Worm (Caenorhabditis elegans) whole organism, young adult: ENCODE measurements around the gene glb-10.

Source experiments
- C06A6.2 ChIP-seq: fragments of 200-800 bp; sonication (Bioruptor generic); conservative IDR thresholded peaks from 2 replicates; pipeline ENCODE4 v1.3.6; 2022; ENCODE audit warnings: missing genetic modification characterization, missing compliant biosample characterization
- C17E4.6 ChIP-seq: fragments of 200-800 bp; sonication (Bioruptor generic); IDR thresholded peaks from 2 replicates; pipeline ENCODE4 v1.3.6; 2022; ENCODE audit warnings: missing genetic modification reagents, missing genetic modification characterization, missing compliant biosample characterization
- D2030.7 ChIP-seq: fragments of 200-800 bp; sonication (Bioruptor generic); IDR thresholded peaks from 2 replicates; pipeline ENCODE4 v1.3.6; 2022; ENCODE audit warnings: missing genetic modification reagents, missing genetic modification characterization, missing compliant biosample characterization
- F33H1.4 ChIP-seq: fragments of 200-800 bp; sonication (Bioruptor generic); IDR thresholded peaks from 2 replicates; pipeline ENCODE4 v1.3.6; 2022; ENCODE audit warnings: missing genetic modification reagents, missing genetic modification characterization, missing compliant biosample characterization
- F49E8.2 ChIP-seq: sonication (generic microtip); optimal IDR thresholded peaks from 3 replicates; lab custom pipeline; 2017; ENCODE audit warnings: missing genetic modification characterization, mild to moderate bottlenecking, missing compliant biosample characterization, antibody characterized with exemption, moderate library complexity; ENCODE audit not compliant: insufficient read depth
- F57C9.4 ChIP-seq: sonication (generic microtip); optimal IDR thresholded peaks from 2 replicates; lab custom pipeline; 2017; ENCODE audit warnings: mild to moderate bottlenecking, missing genetic modification characterization, missing compliant biosample characterization
- K12H6.12 ChIP-seq: fragments of 200-800 bp; sonication (Bioruptor generic); optimal IDR thresholded peaks from 2 replicates; lab custom pipeline; 2018; ENCODE audit warnings: mild to moderate bottlenecking, missing genetic modification characterization, missing compliant biosample characterization
- Y53G8AR.9 ChIP-seq: fragments of 200-800 bp; sonication (Bioruptor generic); conservative IDR thresholded peaks from 2 replicates; pipeline ENCODE4 v1.3.6; 2022; ENCODE audit warnings: missing genetic modification reagents, missing genetic modification characterization, missing compliant biosample characterization
- Y95B8A.8 ChIP-seq: fragments of 200-800 bp; sonication (Bioruptor generic); IDR thresholded peaks from 2 replicates; pipeline ENCODE4 v1.3.6; 2022; ENCODE audit warnings: missing genetic modification reagents, missing genetic modification characterization, missing compliant biosample characterization
- aptf-2 ChIP-seq: fragments of 200-800 bp; sonication (Bioruptor generic); conservative IDR thresholded peaks from 2 replicates; pipeline ENCODE4 v1.3.6; 2022; ENCODE audit warnings: missing genetic modification reagents, missing genetic modification characterization, missing compliant biosample characterization
- aptf-3 ChIP-seq: fragments of 200-800 bp; sonication (Bioruptor generic); IDR thresholded peaks from 2 replicates; pipeline ENCODE4 v1.3.6; 2022; ENCODE audit warnings: missing genetic modification characterization, missing compliant biosample characterization
- atf-7 ChIP-seq: sonication (generic microtip); optimal IDR thresholded peaks from 2 replicates; lab custom pipeline; 2017; ENCODE audit warnings: mild to moderate bottlenecking, missing genetic modification characterization, missing compliant biosample characterization
- attf-3 ChIP-seq: fragments of 200-800 bp; sonication (Bioruptor generic); conservative IDR thresholded peaks from 2 replicates; pipeline ENCODE4 v1.3.6; 2022; ENCODE audit warnings: missing genetic modification reagents, missing genetic modification characterization, missing compliant biosample characterization
- attf-6 ChIP-seq: fragments of 200-800 bp; sonication (Bioruptor generic); IDR thresholded peaks from 2 replicates; pipeline ENCODE4 v1.3.6; 2022; ENCODE audit warnings: missing genetic modification reagents, missing genetic modification characterization, missing compliant biosample characterization
- bed-1 ChIP-seq: fragments of 200-800 bp; sonication (Bioruptor generic); IDR thresholded peaks from 2 replicates; pipeline ENCODE4 v1.3.6; 2022; ENCODE audit warnings: missing genetic modification reagents, missing genetic modification characterization, missing compliant biosample characterization
- bed-2 ChIP-seq: fragments of 200-800 bp; sonication (Bioruptor generic); IDR thresholded peaks from 2 replicates; pipeline ENCODE4 v1.3.6; 2022; ENCODE audit warnings: missing genetic modification reagents, missing genetic modification characterization, missing compliant biosample characterization
- cebp-1 ChIP-seq, 2 experiments: fragments of 200-800 bp in 1 of 2; sonication (Bioruptor generic) in 1 of 2; sonication (generic microtip) in 1 of 2; IDR thresholded peaks in 1 of 2; optimal IDR thresholded peaks in 1 of 2; 2 replicates each; pipeline versions ENCODE4 v1.3.6 to Lab custom; 2017 to 2022; ENCODE audit warnings: missing compliant biosample characterization in 2 of 2, missing genetic modification characterization in 2 of 2, mild to moderate bottlenecking in 1 of 2, missing genetic modification reagents in 1 of 2, moderate library complexity in 1 of 2
- cebp-2 ChIP-seq: fragments of 200-800 bp; sonication (Bioruptor generic); IDR thresholded peaks from 2 replicates; pipeline ENCODE4 v1.3.6; 2022; ENCODE audit warnings: missing genetic modification characterization, missing compliant biosample characterization
- ceh-27 ChIP-seq: fragments of 200-800 bp; sonication (Bioruptor generic); optimal IDR thresholded peaks from 2 replicates; lab custom pipeline; 2018; ENCODE audit warnings: mild to moderate bottlenecking, missing genetic modification characterization, moderate library complexity, missing compliant biosample characterization
- ceh-91 ChIP-seq: fragments of 200-800 bp; sonication (Bioruptor generic); IDR thresholded peaks from 2 replicates; pipeline ENCODE4 v1.3.6; 2022; ENCODE audit warnings: missing genetic modification reagents, missing genetic modification characterization, missing compliant biosample characterization
- dpff-1 ChIP-seq: sonication (generic microtip); optimal IDR thresholded peaks from 2 replicates; lab custom pipeline; 2017; ENCODE audit warnings: mild to moderate bottlenecking, missing genetic modification characterization, missing compliant biosample characterization
- him-1 ChIP-seq: sonication (generic microtip); optimal IDR thresholded peaks from 2 replicates; lab custom pipeline; 2016; ENCODE audit warnings: missing genotype, missing genetic modification reagents, missing genetic modification characterization, missing compliant biosample characterization
- hlh-26 ChIP-seq: fragments of 200-800 bp; sonication (Bioruptor generic); conservative IDR thresholded peaks from 2 replicates; pipeline ENCODE4 v1.3.6; 2022; ENCODE audit warnings: missing genetic modification reagents, missing genetic modification characterization, missing compliant biosample characterization
- hrde-1 ChIP-seq: sonication (generic microtip); optimal IDR thresholded peaks from 2 replicates; lab custom pipeline; 2016; ENCODE audit warnings: missing genetic modification characterization, mild to moderate bottlenecking, missing compliant biosample characterization, moderate library complexity, missing genotype, missing genetic modification reagents, borderline replicate concordance
- lag-1 ChIP-seq: fragments of 200-800 bp; sonication (Bioruptor generic); IDR thresholded peaks from 2 replicates; pipeline ENCODE4 v1.3.6; 2022; ENCODE audit warnings: missing genetic modification reagents, missing genetic modification characterization, missing compliant biosample characterization
- lin-26 ChIP-seq: fragments of 200-800 bp; sonication (Bioruptor generic); IDR thresholded peaks from 2 replicates; pipeline ENCODE4 v1.3.6; 2022; ENCODE audit warnings: missing genetic modification reagents, missing genetic modification characterization, missing compliant biosample characterization
- lin-35 ChIP-seq, 3 experiments: fragments of 150-350 bp in 2 of 3; sonication (generic microtip) in 1 of 3; optimal IDR thresholded peaks; 2 replicates each; lab custom pipeline; 2014 to 2018; ENCODE audit warnings: missing biosample characterization in 3 of 3, missing genetic modification characterization in 3 of 3, missing genetic modification reagents in 3 of 3
- lsy-27 ChIP-seq: sonication (generic microtip); optimal IDR thresholded peaks from 2 replicates; lab custom pipeline; 2017; ENCODE audit warnings: missing genetic modification characterization, mild to moderate bottlenecking, missing compliant biosample characterization, antibody characterized with exemption, missing genotype, borderline replicate concordance; ENCODE audit not compliant: insufficient read depth
- madf-10 ChIP-seq: sonication (generic microtip); optimal IDR thresholded peaks from 2 replicates; lab custom pipeline; 2016; ENCODE audit warnings: mild to moderate bottlenecking, missing genetic modification characterization, missing compliant biosample characterization
- madf-3 ChIP-seq: fragments of 200-800 bp; sonication (Bioruptor generic); IDR thresholded peaks from 2 replicates; pipeline ENCODE4 v1.3.6; 2022; ENCODE audit warnings: missing genetic modification reagents, missing genetic modification characterization, missing compliant biosample characterization
- madf-6 ChIP-seq: fragments of 200-800 bp; sonication (Bioruptor generic); IDR thresholded peaks from 2 replicates; pipeline ENCODE4 v1.3.6; 2022; ENCODE audit warnings: missing genetic modification reagents, missing genetic modification characterization, missing compliant biosample characterization
- mcd-1 ChIP-seq: fragments of 200-800 bp; sonication (Bioruptor generic); IDR thresholded peaks from 2 replicates; pipeline ENCODE4 v1.3.6; 2022; ENCODE audit warnings: missing genetic modification reagents, missing genetic modification characterization, missing compliant biosample characterization
- nfya-2 ChIP-seq: fragments of 200-800 bp; sonication (Bioruptor generic); IDR thresholded peaks from 2 replicates; pipeline ENCODE4 v1.3.6; 2022; ENCODE audit warnings: missing genetic modification reagents, missing genetic modification characterization, missing compliant biosample characterization
- nfyb-1 ChIP-seq: fragments of 200-800 bp; sonication (Bioruptor generic); IDR thresholded peaks from 2 replicates; pipeline ENCODE4 v1.3.6; 2022; ENCODE audit warnings: missing genetic modification reagents, missing genetic modification characterization, missing compliant biosample characterization
- rcor-1 ChIP-seq: fragments of 200-800 bp; sonication (Bioruptor generic); IDR thresholded peaks from 2 replicates; pipeline ENCODE4 v1.3.6; 2022; ENCODE audit warnings: missing genetic modification reagents, missing genetic modification characterization, missing compliant biosample characterization
- repo-1 ChIP-seq: sonication (generic microtip); optimal IDR thresholded peaks from 2 replicates; lab custom pipeline; 2017; ENCODE audit warnings: mild to moderate bottlenecking, missing genetic modification characterization, missing compliant biosample characterization
- sea-2 ChIP-seq: fragments of 200-800 bp; sonication (Bioruptor generic); IDR thresholded peaks from 2 replicates; pipeline ENCODE4 v1.3.6; 2022; ENCODE audit warnings: missing genetic modification characterization, missing compliant biosample characterization
- somi-1 ChIP-seq: fragments of 200-800 bp; sonication (Bioruptor generic); optimal IDR thresholded peaks from 2 replicates; lab custom pipeline; 2018; ENCODE audit warnings: mild to moderate bottlenecking, missing genetic modification characterization, missing compliant biosample characterization
- tbp1 ChIP-seq: fragments of 200-800 bp; sonication (Bioruptor generic); optimal IDR thresholded peaks from 2 replicates; lab custom pipeline; 2018; ENCODE audit warnings: mild to moderate bottlenecking, missing genetic modification characterization, missing compliant biosample characterization
- tlf-1 ChIP-seq: fragments of 200-800 bp; sonication (Bioruptor generic); optimal IDR thresholded peaks from 2 replicates; lab custom pipeline; 2018; ENCODE audit warnings: mild to moderate bottlenecking, missing genetic modification characterization, missing compliant biosample characterization
- unc-130 ChIP-seq: sonication (generic microtip); optimal IDR thresholded peaks from 2 replicates; lab custom pipeline; 2016; ENCODE audit warnings: missing genetic modification reagents, missing genetic modification characterization, missing compliant biosample characterization
- xnd-1 ChIP-seq: sonication (generic microtip); optimal IDR thresholded peaks from 2 replicates; lab custom pipeline; 2016; ENCODE audit warnings: missing genotype, missing genetic modification reagents, missing genetic modification characterization, missing compliant biosample characterization
- zfh-2 ChIP-seq: fragments of 200-800 bp; sonication (Bioruptor generic); conservative IDR thresholded peaks from 2 replicates; pipeline ENCODE4 v1.3.6; 2022; ENCODE audit warnings: missing genetic modification reagents, missing genetic modification characterization, missing compliant biosample characterization
- ztf-25 ChIP-seq: fragments of 200-800 bp; sonication (Bioruptor generic); IDR thresholded peaks from 2 replicates; pipeline ENCODE4 v1.3.6; 2022; ENCODE audit warnings: missing genetic modification reagents, missing genetic modification characterization, missing compliant biosample characterization
- ztf-6 ChIP-seq: fragments of 200-800 bp; sonication (Bioruptor generic); IDR thresholded peaks from 2 replicates; pipeline ENCODE4 v1.3.6; 2022; ENCODE audit warnings: missing genetic modification reagents, missing genetic modification characterization, missing compliant biosample characterization

The glb-10 gene

DNA sequence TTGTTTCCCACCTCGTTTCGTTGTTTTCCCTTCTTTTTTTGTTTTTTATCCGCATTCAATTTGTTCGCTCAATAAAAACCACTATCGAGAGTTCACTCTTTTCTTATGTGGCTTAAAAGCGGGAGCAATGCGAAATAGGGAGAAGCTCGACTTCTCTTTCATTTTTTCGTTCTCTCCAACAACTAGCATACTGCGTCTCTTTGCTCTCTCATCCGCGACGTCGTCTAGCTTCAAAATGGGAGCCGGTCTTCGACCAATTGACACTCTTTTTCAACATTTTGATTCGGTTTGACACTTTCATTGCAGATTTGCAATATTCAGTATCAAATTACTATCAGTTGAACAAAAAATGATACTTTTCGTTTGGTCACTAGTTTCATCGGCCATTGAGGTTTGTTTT, 35.2 kb downstream of the glb-10 start, which contains the start of gene bpl-1:
bpl-1 (plus strand) TSS at position 301 of the 400 bp plus-strand sequence.
- TF ChIP-seq ztf-6 (GFP tag; lab: Robert Waterston, UW), result no peak
- no peak for TF ChIP-seq F33H1.4
- no peak for TF ChIP-seq xnd-1 (tag; lab: Kevin White, UChicago)
- 0 out of 2 replicates have a peak, but pooled peaks have one; percentile 15 for TF ChIP-seq nfyb-1 (GFP tag; lab: Robert Waterston, UW)

- TF ChIP-seq C17E4.6 (GFP tag; lab: Robert Waterston, UW) (peak; percentile 70; the same call in 1 of the 2 replicates), nfya-2 (no peak), Y53G8AR.9 (GFP tag; lab: Robert Waterston, UW) (peak; percentile 61; the same call in 1 of the 2 replicates), lin-35 (GFP tag; optimal IDR thresholded peaks at IDR 0.05; lab: Kevin White, UChicago) (peak in 2 of 3 experiments; percentile 24 to 94), sea-2 (GFP tag; lab: Robert Waterston, UW) (no peak), K12H6.12 (peak; percentile 35), madf-6 (GFP tag; lab: Robert Waterston, UW) (peak; percentile 82), somi-1 (GFP tag; lab: Kevin White, UChicago) (no peak), repo-1 (tag; lab: Kevin White, UChicago) (no peak), attf-6 (peak; percentile 54), lag-1 (GFP tag; lab: Robert Waterston, UW) (no peak), madf-3 (GFP tag; lab: Robert Waterston, UW) (0 out of 2 replicates have a peak, but pooled peaks have one; percentile 15), lsy-27 (tag; lab: Kevin White, UChicago) (no peak), F49E8.2 (tag; lab: Kevin White, UChicago) (peak; percentile 6), mcd-1 (GFP tag; lab: Robert Waterston, UW) (peak; percentile 90), ceh-91 (GFP tag; lab: Robert Waterston, UW) (peak; percentile 78), hlh-26 (GFP tag; lab: Robert Waterston, UW) (no peak), aptf-2 (GFP tag; lab: Robert Waterston, UW) (peak; percentile 89; the same call in 1 of the 2 replicates), madf-10 (peak; percentile 23), tlf-1 (GFP tag; lab: Kevin White, UChicago) (peak; percentile 52), unc-130 (GFP tag; lab: Kevin White, UChicago) (no peak), Y95B8A.8 (GFP tag; lab: Robert Waterston, UW) (peak; percentile 52; the same call in 1 of the 2 replicates), F57C9.4 (no peak), bed-2 (GFP tag; lab: Robert Waterston, UW) (peak; percentile 88), rcor-1 (GFP tag; lab: Robert Waterston, UW) (peak; percentile 92), hrde-1 (tag; lab: Kevin White, UChicago) (no peak), lin-26 (GFP tag; lab: Robert Waterston, UW) (no peak), C06A6.2 (GFP tag; lab: Robert Waterston, UW) (peak; percentile 85), cebp-2 (0 out of 2 replicates have a peak, but pooled peaks have one; percentile 32), aptf-3 (GFP tag; lab: Robert Waterston, UW) (no peak), D2030.7 (GFP tag; lab: Robert Waterston, UW) (peak; percentile 94), dpff-1 (tag; lab: Kevin White, UChicago) (no peak), attf-3 (GFP tag; lab: Robert Waterston, UW) (peak; percentile 79), tbp1 (GFP tag; lab: Kevin White, UChicago) (peak; percentile 52), cebp-1 (GFP tag; IDR thresholded peaks at IDR 0.05; lab: Robert Waterston, UW) (peak; percentile 48; the same call in 1 of the 2 replicates), cebp-1 (tag; optimal IDR thresholded peaks at IDR 0.05; lab: Kevin White, UChicago) (no peak), bed-1 (GFP tag; lab: Robert Waterston, UW) (no peak), atf-7 (tag; lab: Kevin White, UChicago) (no peak), ztf-25 (GFP tag; lab: Robert Waterston, UW) (peak; percentile 76; the same call in 1 of the 2 replicates), him-1 (tag; lab: Kevin White, UChicago) (peak; percentile 19), zfh-2 (GFP tag; lab: Robert Waterston, UW) (0 out of 2 replicates have a peak, but pooled peaks have one; percentile 18), ceh-27 (GFP tag; lab: Kevin White, UChicago) (peak; percentile 69)
These were observed 39.2 kb downstream of the glb-10 start, which contains the start of gene F13H8.2 for ce11 chrII:6269805-6270414. Gene F13H8.2 (plus strand): TSS chrII:6270364.
